Worm (Caenorhabditis elegans) whole organism, L3 larva: ENCODE results near the gene srsx-8.

Experiments
- ZK546.5 ChIP-seq: sonication (generic microtip); optimal IDR thresholded peaks from 2 replicates; lab custom pipeline; 2017; ENCODE audit warnings: missing biosample characterization, missing genetic modification characterization
- aly-2 ChIP-seq: fragments of 150-350 bp; optimal IDR thresholded peaks from 2 replicates; lab custom pipeline; 2014; ENCODE audit warnings: missing biosample characterization, missing genetic modification characterization
- ama-1 ChIP-seq: fragments of 150-350 bp; optimal IDR thresholded peaks from 2 replicates; lab custom pipeline; 2018
- ceh-16 ChIP-seq: sonication (generic microtip); optimal IDR thresholded peaks from 2 replicates; lab custom pipeline; 2017; ENCODE audit warnings: missing biosample characterization, missing genetic modification characterization
- ceh-28 ChIP-seq: fragments of 150-350 bp; optimal IDR thresholded peaks from 2 replicates; lab custom pipeline; 2014; ENCODE audit warnings: missing biosample characterization, missing genetic modification reagents, missing genetic modification characterization
- ceh-9 ChIP-seq: sonication (generic microtip); optimal IDR thresholded peaks from 2 replicates; lab custom pipeline; 2018; ENCODE audit warnings: missing biosample characterization, missing genetic modification characterization
- daf-12 ChIP-seq: fragments of 150-350 bp; optimal IDR thresholded peaks from 2 replicates; lab custom pipeline; 2014; ENCODE audit warnings: missing biosample characterization, missing genetic modification reagents, missing genetic modification characterization
- elt-1 ChIP-seq: fragments of 150-350 bp; optimal IDR thresholded peaks from 2 replicates; lab custom pipeline; 2014; ENCODE audit warnings: missing biosample characterization, missing genetic modification characterization
- elt-2 ChIP-seq: sonication (generic microtip); optimal IDR thresholded peaks from 2 replicates; lab custom pipeline; 2016; ENCODE audit warnings: missing genetic modification reagents, mild to moderate bottlenecking, missing genetic modification characterization, missing compliant biosample characterization
- fkh-10 ChIP-seq: sonication (generic microtip); optimal IDR thresholded peaks from 2 replicates; lab custom pipeline; 2017; ENCODE audit warnings: missing biosample characterization, missing genetic modification reagents, missing genetic modification characterization
- fos-1 ChIP-seq: fragments of 150-350 bp; optimal IDR thresholded peaks from 2 replicates; lab custom pipeline; 2014; ENCODE audit warnings: missing biosample characterization, missing genetic modification characterization
- lin-15B ChIP-seq: fragments of 150-350 bp; optimal IDR thresholded peaks from 2 replicates; lab custom pipeline; 2014; ENCODE audit warnings: missing biosample characterization, missing genetic modification characterization
- lin-39 ChIP-seq: fragments of 150-350 bp; optimal IDR thresholded peaks from 2 replicates; lab custom pipeline; 2018; ENCODE audit warnings: missing biosample characterization, missing genetic modification reagents, missing genetic modification characterization
- lsy-12 ChIP-seq: sonication (generic microtip); optimal IDR thresholded peaks from 2 replicates; lab custom pipeline; 2016; ENCODE audit warnings: mild to moderate bottlenecking, missing genetic modification characterization, missing compliant biosample characterization
- mdl-1 ChIP-seq: fragments of 150-350 bp; optimal IDR thresholded peaks from 2 replicates; lab custom pipeline; 2014; ENCODE audit warnings: missing biosample characterization, missing genetic modification characterization
- mml-1 ChIP-seq: fragments of 150-350 bp; sonication (generic microtip); optimal IDR thresholded peaks from 3 replicates; lab custom pipeline; 2014; ENCODE audit warnings: missing biosample characterization, missing genetic modification characterization
- nfya-1 ChIP-seq: sonication (generic microtip); optimal IDR thresholded peaks from 2 replicates; lab custom pipeline; 2017; ENCODE audit warnings: missing genetic modification characterization, mild to moderate bottlenecking, missing compliant biosample characterization, antibody characterized with exemption, moderate library complexity; ENCODE audit not compliant: insufficient read depth
- nhr-11 ChIP-seq: fragments of 150-350 bp; optimal IDR thresholded peaks from 2 replicates; lab custom pipeline; 2014; ENCODE audit warnings: missing biosample characterization, missing genetic modification characterization
- nhr-12 ChIP-seq: fragments of 150-350 bp; optimal IDR thresholded peaks from 2 replicates; lab custom pipeline; 2014; ENCODE audit warnings: missing biosample characterization, missing genetic modification characterization
- nhr-23 ChIP-seq: fragments of 150-350 bp; optimal IDR thresholded peaks from 2 replicates; lab custom pipeline; 2014; ENCODE audit warnings: missing biosample characterization, missing genetic modification reagents, missing genetic modification characterization
- nhr-237 ChIP-seq: fragments of 150-350 bp; optimal IDR thresholded peaks from 2 replicates; lab custom pipeline; 2014; ENCODE audit warnings: missing biosample characterization, missing genetic modification characterization
- nhr-25 ChIP-seq: sonication (generic microtip); optimal IDR thresholded peaks from 2 replicates; lab custom pipeline; 2017; ENCODE audit warnings: missing biosample characterization, missing genetic modification characterization
- nhr-43 ChIP-seq: sonication (generic microtip); optimal IDR thresholded peaks from 2 replicates; lab custom pipeline; 2016; ENCODE audit warnings: mild to moderate bottlenecking, missing genetic modification characterization, missing compliant biosample characterization; ENCODE audit not compliant: poor library complexity, severe bottlenecking
- nhr-67 ChIP-seq: fragments of 150-350 bp; optimal IDR thresholded peaks from 2 replicates; lab custom pipeline; 2014; ENCODE audit warnings: missing biosample characterization, missing genetic modification characterization
- pha-4 ChIP-seq: fragments of 150-350 bp; optimal IDR thresholded peaks from 2 replicates; lab custom pipeline; 2014; ENCODE audit warnings: missing biosample characterization, missing genetic modification reagents, missing genetic modification characterization
- pqm-1 ChIP-seq: fragments of 150-350 bp; optimal IDR thresholded peaks from 2 replicates; lab custom pipeline; 2017; ENCODE audit warnings: missing biosample characterization, missing genetic modification characterization, inconsistent platforms
- sea-2 ChIP-seq: fragments of 150-350 bp; sonication (generic microtip); optimal IDR thresholded peaks from 4 replicates; lab custom pipeline; 2014; ENCODE audit warnings: missing biosample characterization, missing genetic modification reagents, missing genetic modification characterization
- snpc-4 ChIP-seq: fragments of 150-350 bp; optimal IDR thresholded peaks from 2 replicates; lab custom pipeline; 2014; ENCODE audit warnings: missing biosample characterization, missing genetic modification characterization
- tbx-2 ChIP-seq: sonication (generic microtip); optimal IDR thresholded peaks from 2 replicates; lab custom pipeline; 2016; ENCODE audit warnings: mild to moderate bottlenecking, missing genetic modification characterization, missing compliant biosample characterization
- unc-39 ChIP-seq: sonication (generic microtip); optimal IDR thresholded peaks from 4 replicates; lab custom pipeline; 2017; ENCODE audit warnings: missing biosample characterization, missing genetic modification characterization
- zag-1 ChIP-seq: fragments of 150-350 bp; optimal IDR thresholded peaks from 2 replicates; lab custom pipeline; 2014; ENCODE audit warnings: missing biosample characterization, missing genetic modification characterization
- ztf-11 ChIP-seq: fragments of 150-350 bp; optimal IDR thresholded peaks from 2 replicates; lab custom pipeline; 2014; ENCODE audit warnings: missing biosample characterization, missing genetic modification characterization
- ztf-4 ChIP-seq: fragments of 150-350 bp; optimal IDR thresholded peaks from 2 replicates; lab custom pipeline; 2014; ENCODE audit warnings: missing biosample characterization, missing genetic modification characterization

Gene srsx-8

ce11 chrV:1588128-1588527 is 35.2 kb upstream of the srsx-8 start, which contains the start of gene F16B4.5:
Gene F16B4.5 (plus strand): TSS chrV:1588428.
- TF ChIP-seq mml-1 (tag; lab: Kevin White, UChicago) (no peak), elt-1 (no peak), nhr-25 (tag; lab: Kevin White, UChicago) (no peak), daf-12 (no peak), lin-15B (tag; lab: Kevin White, UChicago) (no peak), snpc-4 (tag; lab: Kevin White, UChicago) (no peak), ZK546.5 (tag; lab: Kevin White, UChicago) (no peak), mdl-1 (tag; lab: Kevin White, UChicago) (no peak), pqm-1 (tag; lab: Kevin White, UChicago) (no peak), aly-2 (tag; lab: Kevin White, UChicago) (no peak)

- TF ChIP-seq daf-12 (no peak), elt-2 (no peak), nhr-43 (tag; lab: Kevin White, UChicago) (no peak), lsy-12 (tag; lab: Kevin White, UChicago) (no peak), nfya-1 (tag; lab: Kevin White, UChicago) (no peak), nhr-11 (no peak), ztf-11 (tag; lab: Kevin White, UChicago) (no peak), ama-1 (lab: Kevin White, UChicago) (no peak), nhr-12 (tag; lab: Kevin White, UChicago) (no peak), nhr-25 (tag; lab: Kevin White, UChicago) (no peak), nhr-67 (tag; lab: Kevin White, UChicago) (no peak), snpc-4 (tag; lab: Kevin White, UChicago) (no peak), ceh-9 (no peak), fkh-10 (GFP tag; lab: Kevin White, UChicago) (no peak), ceh-28 (no peak), ztf-4 (tag; lab: Kevin White, UChicago) (no peak), elt-1 (no peak), fos-1 (tag; lab: Kevin White, UChicago) (no peak)
Measured at ce11 chrV:1586906-1587305, 34.0 kb upstream of the srsx-8 start, which contains the start of gene F16B4.6. Gene F16B4.6 (plus strand): TSS chrV:1587206.

ce11 chrV:1585411-1585810 is 32.5 kb upstream of the srsx-8 start, which contains the start of gene F16B4.7:
Gene F16B4.7 (plus strand): TSS chrV:1585711.
- TF ChIP-seq nhr-25 (tag; lab: Kevin White, UChicago) (no peak), pha-4 (tag; lab: Kevin White, UChicago) (no peak), ama-1 (lab: Kevin White, UChicago) (no peak), fos-1 (tag; lab: Kevin White, UChicago) (no peak), zag-1 (no peak), elt-1 (no peak), nhr-237 (tag; lab: Kevin White, UChicago) (no peak), unc-39 (tag; lab: Kevin White, UChicago) (no peak), nhr-11 (no peak)

- TF ChIP-seq nhr-23 (tag; lab: Kevin White, UChicago) (no peak), nhr-12 (tag; lab: Kevin White, UChicago) (no peak), daf-12 (no peak), sea-2 (no peak), lsy-12 (tag; lab: Kevin White, UChicago) (no peak)
Measured at ce11 chrV:1583242-1583641, 30.3 kb upstream of the srsx-8 start.

- TF ChIP-seq snpc-4 (tag; lab: Kevin White, UChicago) (no peak), elt-1 (peak; percentile 4)
- TF ChIP-seq, all 47 proteins: peak for 1
Measured at ce11 chrV:1579790-1580189, 26.9 kb upstream of the srsx-8 start.

ce11 chrV:1578572-1579230 is 25.8 kb upstream of the srsx-8 start:
- TF ChIP-seq nhr-23 (tag; lab: Kevin White, UChicago): no peak
- TF ChIP-seq ztf-11 (tag; lab: Kevin White, UChicago): no peak
- TF ChIP-seq ceh-16 (tag; lab: Kevin White, UChicago): no peak
- TF ChIP-seq tbx-2 (tag; lab: Kevin White, UChicago): no peak
- TF ChIP-seq mdl-1 (tag; lab: Kevin White, UChicago): no peak
- no peak for TF ChIP-seq pha-4 (tag; lab: Kevin White, UChicago)
- no peak for TF ChIP-seq lin-39 (tag; lab: Kevin White, UChicago)
